Worm (Caenorhabditis elegans) whole organism, L4/young adult: Measurements from ENCODE around the gene sup-1.
A peak's percentile ranks its signal among the peaks of the same experiment; 100 is the strongest.
"Not testable (repeated sequence)": the region's sequence is repeated elsewhere in the genome, so short reads cannot be mapped to it uniquely, and the experiment has no call there.

Experiments
- W03F9.2 ChIP-seq: fragments of 150-350 bp; optimal IDR thresholded peaks from 2 replicates; lab custom pipeline; 2014; ENCODE audit warnings: missing biosample characterization, missing genetic modification characterization
- dao-5 ChIP-seq: sonication (generic microtip); optimal IDR thresholded peaks from 2 replicates; lab custom pipeline; 2016; ENCODE audit warnings: missing genotype, missing genetic modification characterization, moderate library complexity, missing compliant biosample characterization
- him-1 ChIP-seq: sonication (generic microtip); optimal IDR thresholded peaks from 2 replicates; lab custom pipeline; 2016; ENCODE audit warnings: missing genotype, missing genetic modification reagents, missing genetic modification characterization, missing compliant biosample characterization

sup-1 gene

ce11 chrIII:11737527-11737926 is at the start of gene sup-1:
Gene sup-1, minus strand, starts transcription at chrIII:11737627.
- no peak for TF ChIP-seq W03F9.2
- TF ChIP-seq dao-5 (tag; lab: Kevin White, UChicago), result no peak
- TF ChIP-seq him-1 (tag; lab: Kevin White, UChicago), result no peak

- TF ChIP-seq him-1 (tag; lab: Kevin White, UChicago) (no peak), W03F9.2 (no peak), dao-5 (tag; lab: Kevin White, UChicago) (no peak)
Measured at ce11 chrIII:11785961-11786360, 48.5 kb upstream of the sup-1 start, which contains the start of gene tbx-38. Gene tbx-38, minus strand, starts transcription at chrIII:11786061.

- TF ChIP-seq W03F9.2 (no peak), dao-5 (tag; lab: Kevin White, UChicago) (no peak), him-1 (tag; lab: Kevin White, UChicago) (no peak)
Measured at ce11 chrIII:11781800-11782199, 44.4 kb upstream of the sup-1 start, which contains the start of gene srd-74. Gene srd-74, plus strand, starts transcription at chrIII:11782100.

- TF ChIP-seq him-1 (tag; lab: Kevin White, UChicago) (no peak), W03F9.2 (no peak), dao-5 (tag; lab: Kevin White, UChicago) (no peak)
Measured at ce11 chrIII:11780183-11780664, 42.8 kb upstream of the sup-1 start, which contains the start of gene C24H11.5. Gene C24H11.5, plus strand, starts transcription at chrIII:11780233.

- TF ChIP-seq W03F9.2 (no peak), dao-5 (tag; lab: Kevin White, UChicago) (no peak), him-1 (tag; lab: Kevin White, UChicago) (no peak)
Measured at ce11 chrIII:11777321-11777720, 39.9 kb upstream of the sup-1 start, which contains the start of gene mdt-21. Gene mdt-21, plus strand, starts transcription at chrIII:11777621.

ce11 chrIII:11774508-11775000 is 37.1 kb upstream of the sup-1 start, which contains the start of gene immp-1:
Gene immp-1, plus strand, starts transcription at chrIII:11774950.
- TF ChIP-seq him-1 (tag; lab: Kevin White, UChicago) (no peak), W03F9.2 (no peak), dao-5 (tag; lab: Kevin White, UChicago) (no peak)

ce11 chrIII:11773581-11773980 is 36.2 kb upstream of the sup-1 start, which contains the start of gene gbf-1:
Gene gbf-1, minus strand, starts transcription at chrIII:11773681.
- TF ChIP-seq dao-5 (tag; lab: Kevin White, UChicago); W03F9.2; him-1 (tag; lab: Kevin White, UChicago): not testable (repeated sequence)

ce11 chrIII:11760634-11761033 is 23.2 kb upstream of the sup-1 start:
- TF ChIP-seq him-1 (tag; lab: Kevin White, UChicago) (no peak), dao-5 (tag; lab: Kevin White, UChicago) (no peak), W03F9.2 (no peak)

ce11 chrIII:11757892-11758291 is 20.5 kb upstream of the sup-1 start:
- TF ChIP-seq him-1 (tag; lab: Kevin White, UChicago) (no peak), W03F9.2 (no peak), dao-5 (tag; lab: Kevin White, UChicago) (no peak)

ce11 chrIII:11750817-11751216 is 13.4 kb upstream of the sup-1 start:
- TF ChIP-seq dao-5 (tag; lab: Kevin White, UChicago) (no peak), W03F9.2 (no peak), him-1 (tag; lab: Kevin White, UChicago) (no peak)

- TF ChIP-seq dao-5 (tag; lab: Kevin White, UChicago) (no peak), W03F9.2 (no peak), him-1 (tag; lab: Kevin White, UChicago) (no peak)
Measured at ce11 chrIII:11750232-11750631, 12.8 kb upstream of the sup-1 start.

ce11 chrIII:11746718-11747117 is 9.3 kb upstream of the sup-1 start, which contains the start of gene mrt-2:
Gene mrt-2, plus strand, starts transcription at chrIII:11746766.
- TF ChIP-seq W03F9.2, result peak; percentile 46
- TF ChIP-seq him-1 (tag; lab: Kevin White, UChicago), result peak; percentile 11
- no peak for TF ChIP-seq dao-5 (tag; lab: Kevin White, UChicago)

- no peak for TF ChIP-seq W03F9.2
- TF ChIP-seq him-1 (tag; lab: Kevin White, UChicago), result no peak
Measured at ce11 chrIII:11742191-11742590, 4.8 kb upstream of the sup-1 start.

- TF ChIP-seq him-1 (tag; lab: Kevin White, UChicago) (no peak), dao-5 (tag; lab: Kevin White, UChicago) (no peak), W03F9.2 (no peak)
Measured at ce11 chrIII:11740868-11741267, 3.4 kb upstream of the sup-1 start.

- TF ChIP-seq dao-5 (tag; lab: Kevin White, UChicago) (no peak), him-1 (tag; lab: Kevin White, UChicago) (no peak), W03F9.2 (no peak)
Measured at ce11 chrIII:11738482-11738881, 1.1 kb upstream of the sup-1 start.
